Fruit fly (Drosophila melanogaster) whole organism, embryonic: ENCODE measurements around the gene Mal-B1.

ENCODE experiments used
- CG12942 ChIP-seq: fragments of 200-800 bp; sonication (Bioruptor generic); optimal IDR thresholded peaks from 3 replicates; lab custom pipeline; 2016; ENCODE audit warnings: missing biosample characterization, missing genetic modification characterization
- CG2129 ChIP-seq: fragments of 200-800 bp; sonication (Bioruptor generic); IDR thresholded peaks from 2 replicates; pipeline ENCODE4 v1.3.6; 2022; ENCODE audit warnings: missing biosample characterization, missing genetic modification characterization; ENCODE audit not compliant: partially characterized antibody
- CG30403 ChIP-seq: fragments of 200-800 bp; sonication (Bioruptor generic); optimal IDR thresholded peaks from 3 replicates; lab custom pipeline; 2016; ENCODE audit warnings: missing biosample characterization, missing genetic modification characterization
- CG3847 ChIP-seq: fragments of 200-800 bp; sonication (Bioruptor generic); IDR thresholded peaks from 2 replicates; pipeline ENCODE4 v1.3.6; 2022; ENCODE audit warnings: missing biosample characterization, missing genetic modification characterization
- CG4404 ChIP-seq: fragments of 200-800 bp; sonication (Bioruptor generic); IDR thresholded peaks from 2 replicates; pipeline ENCODE4 v1.3.6; 2022; ENCODE audit warnings: missing biosample characterization, missing genetic modification characterization
- CG4854 ChIP-seq: fragments of 200-800 bp; sonication (Bioruptor generic); optimal IDR thresholded peaks from 2 replicates; lab custom pipeline; 2016; ENCODE audit warnings: missing biosample characterization, missing genetic modification characterization, inconsistent platforms
- D19A ChIP-seq: fragments of 200-800 bp; optimal IDR thresholded peaks from 3 replicates; lab custom pipeline; 2019; ENCODE audit warnings: missing biosample characterization, mild to moderate bottlenecking, missing genetic modification characterization, moderate library complexity
- Trl ChIP-seq, 3 experiments: fragments of >200 bp in 2 of 3; fragments of 200-800 bp in 1 of 3; sonication (Bioruptor generic) in 1 of 3; optimal IDR thresholded peaks; 2 replicates in 1 of 3; 3 replicates in 2 of 3; lab custom pipeline; 2016 to 2017; ENCODE audit warnings: missing biosample characterization in 1 of 3, missing genetic modification characterization in 1 of 3
- bigmax ChIP-seq: fragments of 200-800 bp; sonication (Bioruptor generic); optimal IDR thresholded peaks from 2 replicates; lab custom pipeline; 2018; ENCODE audit warnings: missing biosample characterization, mild to moderate bottlenecking, missing genetic modification characterization
- esg ChIP-seq: fragments of 200-800 bp; sonication (Bioruptor generic); conservative IDR thresholded peaks from 2 replicates; pipeline ENCODE4 v1.3.6; 2022; ENCODE audit warnings: missing biosample characterization, missing genetic modification characterization
- her ChIP-seq: fragments of 200-800 bp; sonication (Bioruptor generic); optimal IDR thresholded peaks from 2 replicates; lab custom pipeline; 2016; ENCODE audit warnings: missing biosample characterization, missing genetic modification characterization
- mirr ChIP-seq: fragments of 200-800 bp; sonication (Bioruptor generic); optimal IDR thresholded peaks from 3 replicates; lab custom pipeline; 2018; ENCODE audit warnings: missing biosample characterization, mild to moderate bottlenecking, missing genetic modification characterization

DNA sequence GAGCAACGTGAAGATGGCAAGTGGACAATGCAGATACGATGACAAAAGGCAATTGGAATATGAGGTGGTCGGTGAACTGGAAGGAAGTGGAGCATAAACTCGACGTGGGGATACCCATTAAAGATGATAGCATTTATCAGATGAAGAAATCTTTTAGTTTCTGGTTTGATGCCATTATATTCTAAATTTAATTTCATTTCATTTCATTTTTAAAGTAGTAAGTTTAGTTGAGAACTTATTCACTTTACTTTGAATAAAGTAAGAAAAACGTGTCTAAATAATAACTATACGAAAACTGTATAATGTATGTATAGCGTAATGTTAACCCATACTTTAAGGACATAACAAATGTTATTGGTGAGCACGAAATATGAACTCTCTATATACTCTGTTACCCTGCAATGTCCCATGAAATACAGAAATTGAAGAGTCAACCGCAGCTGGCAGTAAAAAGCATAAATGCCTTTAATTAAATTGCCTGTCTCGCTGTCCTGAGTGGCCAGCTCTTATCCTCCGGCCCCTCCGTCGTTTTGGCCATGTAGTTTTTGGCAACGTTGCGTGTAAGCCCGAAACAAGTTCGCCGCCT, 23.9 kb downstream of the Mal-B1 start:
- no peak for TF ChIP-seq CG2129
- TF ChIP-seq bigmax = no peak
- TF ChIP-seq CG3847 = no peak
- TF ChIP-seq mirr (GFP tag; lab: Kevin White, UChicago) = no peak
- TF ChIP-seq esg = no peak
- TF ChIP-seq D19A = no peak
- no peak for TF ChIP-seq Trl (optimal IDR thresholded peaks at IDR 0.05; lab: Kevin White, UChicago)
- TF ChIP-seq Trl (GFP tag; optimal IDR thresholded peaks at IDR 0.05; lab: Kevin White, UChicago) = no peak
- TF ChIP-seq CG4404 (GFP tag; lab: Robert Waterston, UW) = no peak
- TF ChIP-seq her (GFP tag; lab: Kevin White, UChicago) = no peak
- TF ChIP-seq CG12942 (GFP tag; lab: Kevin White, UChicago) = no peak
- TF ChIP-seq CG4854 = no peak
- TF ChIP-seq CG30403 = no peak
